Worm (Caenorhabditis elegans) whole organism, midembryonic: ENCODE results near the gene F36A4.5.

Source experiments
- flt-1 ChIP-seq: fragments of 200-800 bp; sonication (Bioruptor generic); IDR thresholded peaks from 2 replicates; pipeline ENCODE4 v1.3.6; 2022; ENCODE audit warnings: missing genetic modification characterization, missing compliant biosample characterization
- klf-2 ChIP-seq: fragments of 200-800 bp; sonication (Bioruptor generic); conservative IDR thresholded peaks from 2 replicates; pipeline ENCODE4 v1.3.6; 2022; ENCODE audit warnings: missing genetic modification reagents, missing genetic modification characterization, missing compliant biosample characterization
- med-1 ChIP-seq: sonication (generic microtip); optimal IDR thresholded peaks from 2 replicates; lab custom pipeline; 2017; ENCODE audit warnings: missing genetic modification characterization, mild to moderate bottlenecking, missing compliant biosample characterization, antibody characterized with exemption, missing genetic modification reagents; ENCODE audit not compliant: insufficient read depth
- ref-1 ChIP-seq: fragments of 200-800 bp; sonication (Bioruptor generic); conservative IDR thresholded peaks from 2 replicates; pipeline ENCODE4 v1.3.6; 2022; ENCODE audit warnings: missing genetic modification reagents, missing genetic modification characterization, missing compliant biosample characterization
- ztf-23 ChIP-seq: fragments of 200-800 bp; sonication (Bioruptor generic); IDR thresholded peaks from 2 replicates; pipeline ENCODE4 v1.3.6; 2022; ENCODE audit warnings: missing genetic modification reagents, missing genetic modification characterization, missing compliant biosample characterization
- ztf-29 ChIP-seq: fragments of 200-800 bp; sonication (Bioruptor generic); IDR thresholded peaks from 2 replicates; pipeline ENCODE4 v1.3.6; 2022; ENCODE audit warnings: missing genetic modification reagents, missing genetic modification characterization, missing compliant biosample characterization

DNA sequence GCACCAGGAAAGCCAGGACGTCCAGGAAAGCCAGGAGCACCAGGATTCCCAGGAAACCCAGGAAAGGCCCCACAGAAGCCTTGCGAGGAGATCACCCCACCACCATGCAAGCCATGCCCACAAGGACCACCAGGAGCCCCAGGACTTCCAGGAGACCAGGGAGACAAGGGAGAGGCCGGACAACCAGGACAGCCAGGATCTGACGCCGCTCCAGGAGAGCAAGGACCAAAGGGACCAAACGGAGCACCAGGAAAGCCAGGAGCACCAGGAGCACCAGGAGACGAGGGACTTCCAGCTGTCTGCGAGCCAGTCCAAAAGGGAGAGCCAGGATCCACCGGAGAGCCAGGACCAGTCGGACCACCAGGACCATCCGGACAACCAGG, 29.3 kb upstream of the F36A4.5 start:
- TF ChIP-seq klf-2 (GFP tag; lab: Robert Waterston, UW), result no peak
- TF ChIP-seq ref-1 (GFP tag; lab: Robert Waterston, UW), result no peak
- no peak for TF ChIP-seq med-1
- TF ChIP-seq ztf-29 (GFP tag; lab: Robert Waterston, UW), result no peak
- no peak for TF ChIP-seq ztf-23 (GFP tag; lab: Robert Waterston, UW)
- TF ChIP-seq flt-1 (GFP tag; lab: Robert Waterston, UW), result no peak
